Worm (Caenorhabditis elegans) whole organism, L4 larva: Measurements from ENCODE around the gene fbxb-75.

Source experiments
- ZK546.5 ChIP-seq, 2 experiments: sonication (generic microtip); optimal IDR thresholded peaks; 2 replicates each; lab custom pipeline; 2017; ENCODE audit warnings: missing biosample characterization in 2 of 2, missing genetic modification characterization in 2 of 2
- attf-4 ChIP-seq: sonication (generic microtip); optimal IDR thresholded peaks from 3 replicates; lab custom pipeline; 2017; ENCODE audit warnings: missing biosample characterization, missing genetic modification characterization
- ceh-28 ChIP-seq: fragments of 150-350 bp; optimal IDR thresholded peaks from 2 replicates; lab custom pipeline; 2014; ENCODE audit warnings: missing biosample characterization, missing genetic modification reagents, missing genetic modification characterization
- ceh-32 ChIP-seq: sonication (generic microtip); optimal IDR thresholded peaks from 2 replicates; lab custom pipeline; 2016; ENCODE audit warnings: mild to moderate bottlenecking, missing genetic modification characterization, missing compliant biosample characterization; ENCODE audit not compliant: poor library complexity
- daf-16 ChIP-seq, 3 experiments: sonication (generic microtip); optimal IDR thresholded peaks; 2 replicates each; lab custom pipeline; 2016 to 2017; ENCODE audit warnings: missing genetic modification characterization in 3 of 3, missing genetic modification reagents in 3 of 3, mild to moderate bottlenecking in 2 of 3, missing compliant biosample characterization in 2 of 3, missing biosample characterization in 1 of 3, moderate library complexity in 1 of 3
- dmd-6 ChIP-seq: fragments of 200-800 bp; sonication (Bioruptor generic); IDR thresholded peaks from 2 replicates; pipeline ENCODE4 v1.3.6; 2022; ENCODE audit warnings: missing genetic modification reagents, missing genetic modification characterization, missing compliant biosample characterization
- duxl-1 ChIP-seq: sonication (generic microtip); optimal IDR thresholded peaks from 2 replicates; lab custom pipeline; 2016; ENCODE audit warnings: mild to moderate bottlenecking, missing genetic modification characterization, moderate library complexity, missing compliant biosample characterization; ENCODE audit not compliant: poor library complexity
- dve-1 ChIP-seq: sonication (generic microtip); optimal IDR thresholded peaks from 2 replicates; lab custom pipeline; 2017; ENCODE audit warnings: antibody characterized with exemption, mild to moderate bottlenecking, missing genetic modification characterization, missing compliant biosample characterization; ENCODE audit not compliant: insufficient read depth
- hif-1 ChIP-seq, 2 experiments: sonication (generic microtip); optimal IDR thresholded peaks; 2 replicates each; lab custom pipeline; 2016 to 2017; ENCODE audit warnings: missing compliant biosample characterization in 2 of 2, missing genetic modification characterization in 2 of 2, missing genetic modification reagents in 2 of 2, missing genotype in 2 of 2, mild to moderate bottlenecking in 1 of 2
- hlh-11 ChIP-seq: fragments of 200-800 bp; sonication (Bioruptor generic); optimal IDR thresholded peaks from 2 replicates; lab custom pipeline; 2018; ENCODE audit warnings: mild to moderate bottlenecking, missing genetic modification characterization, missing compliant biosample characterization
- hlh-30 ChIP-seq: sonication (generic microtip); optimal IDR thresholded peaks from 2 replicates; lab custom pipeline; 2017; ENCODE audit warnings: antibody characterized with exemption, mild to moderate bottlenecking, missing genetic modification characterization, missing compliant biosample characterization; ENCODE audit not compliant: insufficient read depth
- hmg-1.1 ChIP-seq: fragments of 200-800 bp; sonication (Bioruptor generic); IDR thresholded peaks from 2 replicates; pipeline ENCODE4 v1.3.6; 2022; ENCODE audit warnings: missing genetic modification reagents, missing genetic modification characterization, missing compliant biosample characterization
- lin-13 ChIP-seq: fragments of 150-350 bp; optimal IDR thresholded peaks from 2 replicates; lab custom pipeline; 2014; ENCODE audit warnings: missing biosample characterization, missing genetic modification reagents, missing genetic modification characterization
- lsy-2 ChIP-seq, 2 experiments: fragments of 150-350 bp in 1 of 2; sonication (generic microtip) in 1 of 2; optimal IDR thresholded peaks; 2 replicates each; lab custom pipeline; 2014 to 2017; ENCODE audit warnings: missing biosample characterization in 2 of 2, missing genetic modification characterization in 2 of 2
- madf-5 ChIP-seq, 2 experiments: fragments of 200-800 bp; sonication (Bioruptor generic); IDR thresholded peaks; 2 replicates each; pipeline ENCODE4 v1.3.6; 2022; ENCODE audit warnings: missing compliant biosample characterization in 2 of 2, missing genetic modification characterization in 2 of 2
- mdl-1 ChIP-seq, 2 experiments: fragments of 150-350 bp in 1 of 2; sonication (generic microtip) in 1 of 2; optimal IDR thresholded peaks; 2 replicates each; lab custom pipeline; 2014 to 2017; ENCODE audit warnings: missing biosample characterization in 2 of 2, missing genetic modification characterization in 2 of 2
- mxl-3 ChIP-seq: fragments of 200-800 bp; sonication (Bioruptor generic); optimal IDR thresholded peaks from 2 replicates; lab custom pipeline; 2018; ENCODE audit warnings: mild to moderate bottlenecking, missing genetic modification characterization, missing compliant biosample characterization
- nhr-237 ChIP-seq: sonication (generic microtip); optimal IDR thresholded peaks from 2 replicates; lab custom pipeline; 2017; ENCODE audit warnings: missing biosample characterization, missing genetic modification characterization
- nhr-25 ChIP-seq: sonication (generic microtip); optimal IDR thresholded peaks from 2 replicates; lab custom pipeline; 2017; ENCODE audit warnings: missing genetic modification characterization, mild to moderate bottlenecking, missing compliant biosample characterization, antibody characterized with exemption, moderate library complexity, borderline replicate concordance; ENCODE audit not compliant: insufficient read depth
- nhr-28 ChIP-seq: fragments of 150-350 bp; optimal IDR thresholded peaks from 2 replicates; lab custom pipeline; 2014; ENCODE audit warnings: missing biosample characterization, missing genetic modification characterization
- nhr-42 ChIP-seq: fragments of 200-800 bp; sonication (Bioruptor generic); IDR thresholded peaks from 2 replicates; pipeline ENCODE4 v1.3.6; 2022; ENCODE audit warnings: missing genetic modification characterization, missing compliant biosample characterization
- nhr-6 ChIP-seq: fragments of 150-350 bp; optimal IDR thresholded peaks from 2 replicates; lab custom pipeline; 2014; ENCODE audit warnings: missing biosample characterization, missing genetic modification characterization
- nhr-76 ChIP-seq: fragments of 150-350 bp; optimal IDR thresholded peaks from 2 replicates; lab custom pipeline; 2014; ENCODE audit warnings: missing biosample characterization, missing genetic modification characterization
- nhr-77 ChIP-seq: fragments of 150-350 bp; optimal IDR thresholded peaks from 2 replicates; lab custom pipeline; 2014; ENCODE audit warnings: missing biosample characterization, missing genetic modification characterization
- pqm-1 ChIP-seq: sonication (generic microtip); optimal IDR thresholded peaks from 2 replicates; lab custom pipeline; 2017; ENCODE audit warnings: missing biosample characterization, missing genetic modification characterization
- rbr-2 ChIP-seq: sonication (generic microtip); optimal IDR thresholded peaks from 2 replicates; lab custom pipeline; 2016; ENCODE audit warnings: missing genotype, missing genetic modification characterization, missing compliant biosample characterization
- spr-1 ChIP-seq: sonication (generic microtip); optimal IDR thresholded peaks from 2 replicates; lab custom pipeline; 2016; ENCODE audit warnings: mild to moderate bottlenecking, missing genetic modification characterization, missing compliant biosample characterization
- tag-97 ChIP-seq: fragments of 200-800 bp; sonication (Bioruptor generic); IDR thresholded peaks from 2 replicates; pipeline ENCODE4 v1.3.6; 2022; ENCODE audit warnings: missing genetic modification characterization, missing compliant biosample characterization
- unc-130 ChIP-seq: sonication (generic microtip); optimal IDR thresholded peaks from 2 replicates; lab custom pipeline; 2016; ENCODE audit warnings: missing genetic modification reagents, missing genetic modification characterization, missing compliant biosample characterization
- vab-7 ChIP-seq: fragments of 200-800 bp; sonication (Bioruptor generic); IDR thresholded peaks from 2 replicates; pipeline ENCODE4 v1.3.6; 2022; ENCODE audit warnings: missing genetic modification reagents, missing genetic modification characterization, missing compliant biosample characterization

Gene fbxb-75

DNA sequence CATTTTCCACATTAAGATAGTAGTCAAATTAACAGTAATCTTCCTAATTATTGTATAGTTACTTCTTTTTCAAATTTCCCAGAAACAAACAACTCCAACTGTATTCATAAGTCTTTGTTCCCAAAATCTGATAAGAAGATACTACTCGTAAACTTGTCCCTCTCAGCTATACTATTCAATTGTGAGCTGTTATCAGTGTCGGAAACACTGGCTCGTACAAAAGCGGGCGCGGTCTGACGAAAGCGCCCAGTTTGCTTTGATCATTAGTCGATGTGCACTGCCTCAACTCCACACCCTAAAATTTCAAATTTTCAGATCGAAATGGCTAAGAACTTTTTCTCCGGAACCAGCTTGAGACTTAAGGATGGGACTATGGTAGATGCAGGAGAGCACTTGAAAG, 45.8 kb upstream of the fbxb-75 start, which contains the start of gene trx-3 (continued):
- no peak for TF ChIP-seq ceh-32
- no peak for TF ChIP-seq nhr-76 (tag; lab: Kevin White, UChicago)
- TF ChIP-seq duxl-1 (tag; lab: Kevin White, UChicago): no peak
- TF ChIP-seq ZK546.5 (tag; optimal IDR thresholded peaks at IDR 0.05; lab: Kevin White, UChicago): no peak
- peak; percentile 71 for TF ChIP-seq hlh-11 (tag; lab: Kevin White, UChicago)
- no peak for TF ChIP-seq nhr-6 (tag; lab: Kevin White, UChicago)
- no peak for TF ChIP-seq nhr-237 (tag; lab: Kevin White, UChicago)
- TF ChIP-seq dve-1: peak; percentile 51
- no peak for TF ChIP-seq tag-97 (GFP tag; lab: Robert Waterston, UW)
- no peak for TF ChIP-seq nhr-25 (tag; lab: Kevin White, UChicago)
- TF ChIP-seq unc-130 (GFP tag; lab: Kevin White, UChicago): no peak
- TF ChIP-seq hif-1 (tag; optimal IDR thresholded peaks at IDR 0.05; lab: Kevin White, UChicago): no peak
- TF ChIP-seq, all 104 proteins: peak for 8

DNA sequence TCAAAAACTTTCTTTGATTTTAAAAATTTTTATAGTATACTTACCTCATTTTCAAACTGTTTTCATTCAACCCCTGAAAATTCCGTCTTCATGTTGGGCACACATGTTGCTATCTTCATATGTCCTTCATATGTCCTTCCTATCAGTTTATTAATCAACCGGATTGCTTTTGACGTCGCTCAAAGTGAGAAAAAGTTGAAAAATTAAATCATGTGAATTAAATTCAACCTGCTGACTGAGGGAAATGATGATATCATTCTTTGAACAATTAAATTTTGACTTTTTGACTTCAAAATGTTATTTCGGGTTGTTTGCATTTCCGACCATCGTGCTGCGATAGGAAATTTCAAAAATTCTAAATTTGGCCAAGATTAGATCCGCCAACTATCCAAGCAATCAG, 43.6 kb upstream of the fbxb-75 start:
- no peak for TF ChIP-seq attf-4
- TF ChIP-seq dmd-6 (GFP tag; lab: Robert Waterston, UW): peak; percentile 68
- TF ChIP-seq pqm-1: peak; percentile 70
- peak; percentile 42 for TF ChIP-seq hlh-30 (tag; lab: Kevin White, UChicago)
- TF ChIP-seq dve-1: peak; percentile 45

DNA sequence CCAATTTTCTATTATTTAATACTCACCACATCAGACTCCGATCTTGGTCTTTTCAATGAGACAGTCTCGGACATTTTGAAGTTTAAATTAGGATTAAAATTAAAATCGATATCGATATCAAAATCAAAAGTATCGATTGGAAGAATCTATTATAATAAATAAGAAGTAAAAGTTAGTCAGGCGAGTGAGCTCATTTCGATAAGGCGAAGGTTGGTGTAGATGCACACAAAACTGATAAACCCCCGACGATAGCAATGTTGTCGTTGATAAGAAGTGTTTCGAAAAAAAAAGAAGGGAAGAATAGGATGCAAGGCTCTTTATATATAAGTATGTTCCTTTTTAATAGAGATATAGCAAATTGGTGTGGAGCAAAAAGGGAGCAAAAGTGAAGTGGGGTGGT, 41.6 kb upstream of the fbxb-75 start, which contains the start of gene M01H9.4:
Gene M01H9.4 (minus strand): TSS at position 379 of the 400 bp plus-strand sequence.
- peak; percentile 89 for TF ChIP-seq dve-1
- TF ChIP-seq spr-1 (tag; lab: Kevin White, UChicago): no peak
- TF ChIP-seq dmd-6 (GFP tag; lab: Robert Waterston, UW): peak; percentile 76
- peak; percentile 99 for TF ChIP-seq pqm-1
- peak; percentile 26 for TF ChIP-seq hlh-30 (tag; lab: Kevin White, UChicago)
- no peak for TF ChIP-seq ceh-28
- no peak for TF ChIP-seq ceh-32
- no peak for TF ChIP-seq daf-16 (GFP tag; optimal IDR thresholded peaks at IDR 0.05; lab: Kevin White, UChicago)
- TF ChIP-seq daf-16 (tag; optimal IDR thresholded peaks at IDR 0.05; lab: Kevin White, UChicago): peak; percentile 94
- TF ChIP-seq nhr-77 (tag; lab: Kevin White, UChicago): peak; percentile 50
- TF ChIP-seq hlh-11 (tag; lab: Kevin White, UChicago): peak; percentile 67
- peak; percentile 93 for TF ChIP-seq nhr-28 (tag; lab: Kevin White, UChicago)
- peak in 1 of 2 experiments; percentile 28 for TF ChIP-seq lsy-2 (tag; optimal IDR thresholded peaks at IDR 0.05; lab: Kevin White, UChicago)
- peak; percentile 4 for TF ChIP-seq mxl-3 (GFP tag; lab: Kevin White, UChicago)

DNA sequence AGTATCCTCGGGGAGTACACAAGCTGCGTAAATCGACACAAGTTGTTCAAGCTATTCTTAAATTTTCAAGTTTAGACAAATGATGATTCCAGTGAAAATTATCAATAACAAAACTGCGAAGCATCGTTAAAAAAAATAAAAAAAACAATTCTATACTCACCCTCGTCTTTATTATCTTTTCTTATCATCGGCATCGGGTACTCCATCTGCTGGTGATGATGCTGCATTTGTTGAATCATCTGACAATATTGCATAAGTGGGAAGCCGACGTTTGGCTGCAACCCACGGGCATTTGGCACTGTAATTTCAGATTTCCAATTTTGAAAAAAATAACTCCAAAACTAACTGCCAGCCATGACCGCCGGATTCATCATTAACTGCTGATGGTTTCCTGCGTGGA, 40.3 kb upstream of the fbxb-75 start:
- TF ChIP-seq hlh-30 (tag; lab: Kevin White, UChicago): peak; percentile 41
- TF ChIP-seq pqm-1: peak; percentile 6
- no peak for TF ChIP-seq daf-16 (GFP tag; optimal IDR thresholded peaks at IDR 0.05; lab: Kevin White, UChicago)
- peak; percentile 59 for TF ChIP-seq daf-16 (tag; optimal IDR thresholded peaks at IDR 0.05; lab: Kevin White, UChicago)
- peak; percentile 31 for TF ChIP-seq nhr-28 (tag; lab: Kevin White, UChicago)
- TF ChIP-seq dve-1: peak; percentile 13
- TF ChIP-seq lsy-2 (tag; optimal IDR thresholded peaks at IDR 0.05; lab: Kevin White, UChicago): no peak
- no peak for TF ChIP-seq vab-7 (GFP tag; lab: Robert Waterston, UW)

DNA sequence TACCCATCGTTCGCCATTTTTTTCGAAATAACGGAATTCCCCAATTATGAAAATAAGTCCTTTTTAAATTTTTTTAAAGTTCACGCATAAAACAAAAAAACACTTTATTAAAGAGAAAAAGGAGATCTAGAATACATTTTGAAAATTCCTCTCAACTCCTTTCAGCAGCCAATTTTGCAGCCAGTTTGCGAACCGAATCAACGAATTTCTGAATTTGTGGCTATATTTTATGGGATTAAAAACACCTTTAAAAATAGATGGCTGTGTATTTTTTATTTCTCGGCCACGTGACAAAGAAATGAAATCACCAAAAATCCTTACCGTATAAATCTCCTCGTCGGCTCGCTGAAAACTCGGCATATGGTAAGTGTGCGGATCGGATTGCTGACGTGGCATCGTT, 39.0 kb upstream of the fbxb-75 start, which contains the start of gene M01H9.10:
Gene M01H9.10 (minus strand): TSS at position 101 of the 400 bp plus-strand sequence.
- TF ChIP-seq vab-7 (GFP tag; lab: Robert Waterston, UW): no peak
- no peak for TF ChIP-seq nhr-6 (tag; lab: Kevin White, UChicago)
- TF ChIP-seq lin-13: no peak
- no peak for TF ChIP-seq madf-5 (GFP tag; IDR thresholded peaks at IDR 0.05; lab: Robert Waterston, UW)
- no peak for TF ChIP-seq hmg-1.1 (GFP tag; lab: Robert Waterston, UW)
- no peak for TF ChIP-seq rbr-2
- no peak for TF ChIP-seq pqm-1
- TF ChIP-seq mdl-1 (tag; optimal IDR thresholded peaks at IDR 0.05; lab: Kevin White, UChicago): no peak
- TF ChIP-seq nhr-42 (GFP tag; lab: Robert Waterston, UW): no peak
- TF ChIP-seq, all 104 proteins: peak for 0
